Worm (Caenorhabditis elegans): ENCODE measurements around the gene nspb-1.
A peak's percentile ranks its signal among the peaks of the same experiment; 100 is the strongest.

ce11 chrIV:6613296-6613695 is 22.4 kb upstream of the nspb-1 start, which contains the start of gene drh-1:
- TF ChIP-seq W03F9.2 (tag; optimal IDR thresholded peaks at IDR 0.05) (peak; percentile 16), dao-5 (tag; optimal IDR thresholded peaks at IDR 0.05) (no peak), him-1 (tag; optimal IDR thresholded peaks at IDR 0.05) (no peak)

All from whole organism, L4/young adult.